Worm (Caenorhabditis elegans) whole organism, L4 larva: ENCODE data around the gene C39F7.1.

ENCODE experiments used
- F26F4.8 ChIP-seq: fragments of 200-800 bp; sonication (Bioruptor generic); conservative IDR thresholded peaks from 2 replicates; pipeline ENCODE4 v1.3.6; 2022; ENCODE audit warnings: missing genetic modification characterization, missing compliant biosample characterization
- Y75B8A.6 ChIP-seq: fragments of 200-800 bp; sonication (Bioruptor generic); IDR thresholded peaks from 2 replicates; pipeline ENCODE4 v1.3.6; 2022; ENCODE audit warnings: missing genetic modification reagents, missing genetic modification characterization, missing compliant biosample characterization
- attf-4 ChIP-seq: sonication (generic microtip); optimal IDR thresholded peaks from 3 replicates; lab custom pipeline; 2017; ENCODE audit warnings: missing biosample characterization, missing genetic modification characterization
- ceh-44 ChIP-seq: fragments of 200-800 bp; sonication (Bioruptor generic); IDR thresholded peaks from 2 replicates; pipeline ENCODE4 v1.3.6; 2022; ENCODE audit warnings: missing genetic modification reagents, missing genetic modification characterization, missing compliant biosample characterization
- dve-1 ChIP-seq: sonication (generic microtip); optimal IDR thresholded peaks from 2 replicates; lab custom pipeline; 2017; ENCODE audit warnings: antibody characterized with exemption, mild to moderate bottlenecking, missing genetic modification characterization, missing compliant biosample characterization; ENCODE audit not compliant: insufficient read depth
- egl-27 ChIP-seq: sonication (generic microtip); optimal IDR thresholded peaks from 3 replicates; lab custom pipeline; 2017; ENCODE audit warnings: missing biosample characterization, missing genetic modification reagents, missing genetic modification characterization
- lin-13 ChIP-seq: fragments of 150-350 bp; optimal IDR thresholded peaks from 2 replicates; lab custom pipeline; 2014; ENCODE audit warnings: missing biosample characterization, missing genetic modification reagents, missing genetic modification characterization
- nhr-10 ChIP-seq: fragments of 150-350 bp; optimal IDR thresholded peaks from 2 replicates; lab custom pipeline; 2014; ENCODE audit warnings: missing biosample characterization, missing genetic modification characterization
- nhr-11 ChIP-seq: fragments of 150-350 bp; optimal IDR thresholded peaks from 2 replicates; lab custom pipeline; 2014; ENCODE audit warnings: missing biosample characterization, missing genetic modification characterization

DNA sequence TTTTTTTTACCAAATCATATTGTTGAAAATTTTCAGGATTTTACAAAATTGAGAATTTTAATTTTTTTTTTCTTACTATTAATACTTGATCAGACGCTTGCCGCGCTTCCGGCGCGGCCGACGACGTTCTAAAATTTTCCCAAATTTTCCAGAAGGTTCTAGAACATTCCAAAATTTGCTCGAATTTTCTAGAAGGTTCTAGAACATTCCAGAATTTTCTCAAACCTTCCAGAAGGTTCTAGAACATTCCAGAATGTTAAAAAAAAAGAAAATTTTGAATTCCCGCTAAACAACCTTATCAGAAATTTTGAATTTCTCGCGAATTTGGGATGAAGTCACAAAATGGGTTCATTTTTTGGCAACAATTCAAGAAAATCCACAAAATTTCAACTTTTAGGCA, 33.9 kb upstream of the C39F7.1 start:
- no peak for TF ChIP-seq dve-1
- no peak for TF ChIP-seq ceh-44 (GFP tag; lab: Robert Waterston, UW)
- TF ChIP-seq F26F4.8 (GFP tag; lab: Robert Waterston, UW), result no peak
- TF ChIP-seq nhr-10 (tag; lab: Kevin White, UChicago), result no peak
- no peak for TF ChIP-seq Y75B8A.6 (GFP tag; lab: Robert Waterston, UW)
- TF ChIP-seq nhr-11, result no peak
- no peak for TF ChIP-seq attf-4 (tag; lab: Kevin White, UChicago)
- TF ChIP-seq lin-13 (GFP tag; lab: Kevin White, UChicago), result no peak
- TF ChIP-seq egl-27 (tag; lab: Kevin White, UChicago), result no peak
